Worm (Caenorhabditis elegans) whole organism, young adult: ENCODE results near the gene let-418.

Experiments used
- C06A6.2 ChIP-seq: fragments of 200-800 bp; sonication (Bioruptor generic); conservative IDR thresholded peaks from 2 replicates; pipeline ENCODE4 v1.3.6; 2022; ENCODE audit warnings: missing genetic modification characterization, missing compliant biosample characterization
- D2030.7 ChIP-seq: fragments of 200-800 bp; sonication (Bioruptor generic); IDR thresholded peaks from 2 replicates; pipeline ENCODE4 v1.3.6; 2022; ENCODE audit warnings: missing genetic modification reagents, missing genetic modification characterization, missing compliant biosample characterization
- F22D6.2 ChIP-seq: sonication (generic microtip); optimal IDR thresholded peaks from 2 replicates; lab custom pipeline; 2016; ENCODE audit warnings: mild to moderate bottlenecking, missing genetic modification characterization, missing compliant biosample characterization
- F23B12.7 ChIP-seq: sonication (generic microtip); optimal IDR thresholded peaks from 2 replicates; lab custom pipeline; 2017; ENCODE audit warnings: missing genetic modification characterization, mild to moderate bottlenecking, missing compliant biosample characterization, antibody characterized with exemption, moderate library complexity; ENCODE audit not compliant: insufficient read depth
- F49E8.2 ChIP-seq: sonication (generic microtip); optimal IDR thresholded peaks from 3 replicates; lab custom pipeline; 2017; ENCODE audit warnings: missing genetic modification characterization, mild to moderate bottlenecking, missing compliant biosample characterization, antibody characterized with exemption, moderate library complexity; ENCODE audit not compliant: insufficient read depth
- F57A8.1 ChIP-seq: fragments of 200-800 bp; sonication (Bioruptor generic); optimal IDR thresholded peaks from 2 replicates; lab custom pipeline; 2018; ENCODE audit warnings: mild to moderate bottlenecking, missing genetic modification characterization, moderate library complexity, missing compliant biosample characterization
- Y53F4B.3 ChIP-seq: fragments of 200-800 bp; sonication (Bioruptor generic); IDR thresholded peaks from 2 replicates; pipeline ENCODE4 v1.3.6; 2022; ENCODE audit warnings: missing genetic modification reagents, missing genetic modification characterization, missing compliant biosample characterization
- Y56A3A.18 ChIP-seq: fragments of 200-800 bp; sonication (Bioruptor generic); IDR thresholded peaks from 2 replicates; pipeline ENCODE4 v1.3.6; 2022; ENCODE audit warnings: missing genetic modification reagents, missing genetic modification characterization, missing compliant biosample characterization
- Y79H2A.3 ChIP-seq: fragments of 200-800 bp; sonication (Bioruptor generic); conservative IDR thresholded peaks from 2 replicates; pipeline ENCODE4 v1.3.6; 2022; ENCODE audit warnings: missing genetic modification reagents, missing genetic modification characterization, missing compliant biosample characterization
- Y95B8A.8 ChIP-seq: fragments of 200-800 bp; sonication (Bioruptor generic); IDR thresholded peaks from 2 replicates; pipeline ENCODE4 v1.3.6; 2022; ENCODE audit warnings: missing genetic modification reagents, missing genetic modification characterization, missing compliant biosample characterization
- aptf-2 ChIP-seq: fragments of 200-800 bp; sonication (Bioruptor generic); conservative IDR thresholded peaks from 2 replicates; pipeline ENCODE4 v1.3.6; 2022; ENCODE audit warnings: missing genetic modification reagents, missing genetic modification characterization, missing compliant biosample characterization
- aptf-3 ChIP-seq: fragments of 200-800 bp; sonication (Bioruptor generic); IDR thresholded peaks from 2 replicates; pipeline ENCODE4 v1.3.6; 2022; ENCODE audit warnings: missing genetic modification characterization, missing compliant biosample characterization
- athp-1 ChIP-seq: sonication (generic microtip); optimal IDR thresholded peaks from 2 replicates; lab custom pipeline; 2017; ENCODE audit warnings: mild to moderate bottlenecking, missing genetic modification characterization, missing compliant biosample characterization
- cebp-1 ChIP-seq, 2 experiments: fragments of 200-800 bp in 1 of 2; sonication (Bioruptor generic) in 1 of 2; sonication (generic microtip) in 1 of 2; IDR thresholded peaks in 1 of 2; optimal IDR thresholded peaks in 1 of 2; 2 replicates each; pipeline versions ENCODE4 v1.3.6 to Lab custom; 2017 to 2022; ENCODE audit warnings: missing compliant biosample characterization in 2 of 2, missing genetic modification characterization in 2 of 2, mild to moderate bottlenecking in 1 of 2, missing genetic modification reagents in 1 of 2, moderate library complexity in 1 of 2
- ceh-100 ChIP-seq: fragments of 200-800 bp; sonication (Bioruptor generic); IDR thresholded peaks from 2 replicates; pipeline ENCODE4 v1.3.6; 2022; ENCODE audit warnings: missing genetic modification reagents, missing genetic modification characterization, missing compliant biosample characterization
- ceh-27 ChIP-seq: fragments of 200-800 bp; sonication (Bioruptor generic); optimal IDR thresholded peaks from 2 replicates; lab custom pipeline; 2018; ENCODE audit warnings: mild to moderate bottlenecking, missing genetic modification characterization, moderate library complexity, missing compliant biosample characterization
- ceh-91 ChIP-seq: fragments of 200-800 bp; sonication (Bioruptor generic); IDR thresholded peaks from 2 replicates; pipeline ENCODE4 v1.3.6; 2022; ENCODE audit warnings: missing genetic modification reagents, missing genetic modification characterization, missing compliant biosample characterization
- dox-1 ChIP-seq: fragments of 200-800 bp; sonication (Bioruptor generic); IDR thresholded peaks from 2 replicates; pipeline ENCODE4 v1.3.6; 2022; ENCODE audit warnings: missing genetic modification reagents, missing genetic modification characterization, missing compliant biosample characterization
- egl-44 ChIP-seq: fragments of 200-800 bp; sonication (Bioruptor generic); IDR thresholded peaks from 2 replicates; pipeline ENCODE4 v1.3.6; 2022; ENCODE audit warnings: missing genetic modification reagents, missing genetic modification characterization, missing compliant biosample characterization
- fkh-3 ChIP-seq: sonication (generic microtip); optimal IDR thresholded peaks from 2 replicates; lab custom pipeline; 2016; ENCODE audit warnings: mild to moderate bottlenecking, missing genetic modification characterization, missing compliant biosample characterization
- hmg-1.2 ChIP-seq: fragments of 200-800 bp; sonication (Bioruptor generic); IDR thresholded peaks from 2 replicates; pipeline ENCODE4 v1.3.6; 2022; ENCODE audit warnings: missing genetic modification reagents, missing genetic modification characterization, missing compliant biosample characterization
- let-607 ChIP-seq, 2 experiments: fragments of 200-800 bp in 1 of 2; sonication (Bioruptor generic) in 1 of 2; sonication (generic microtip) in 1 of 2; optimal IDR thresholded peaks; 2 replicates each; lab custom pipeline; 2016 to 2018; ENCODE audit warnings: mild to moderate bottlenecking in 2 of 2, missing compliant biosample characterization in 2 of 2, missing genetic modification characterization in 2 of 2, moderate library complexity in 2 of 2, missing genotype in 1 of 2
- lin-54 ChIP-seq: fragments of 200-800 bp; sonication (Bioruptor generic); optimal IDR thresholded peaks from 2 replicates; lab custom pipeline; 2018; ENCODE audit warnings: mild to moderate bottlenecking, missing genetic modification characterization, missing compliant biosample characterization
- lsl-1 ChIP-seq: fragments of 200-800 bp; sonication (Bioruptor generic); optimal IDR thresholded peaks from 2 replicates; lab custom pipeline; 2018; ENCODE audit warnings: mild to moderate bottlenecking, missing genetic modification characterization, moderate library complexity, missing compliant biosample characterization
- madf-3 ChIP-seq: fragments of 200-800 bp; sonication (Bioruptor generic); IDR thresholded peaks from 2 replicates; pipeline ENCODE4 v1.3.6; 2022; ENCODE audit warnings: missing genetic modification reagents, missing genetic modification characterization, missing compliant biosample characterization
- madf-6 ChIP-seq: fragments of 200-800 bp; sonication (Bioruptor generic); IDR thresholded peaks from 2 replicates; pipeline ENCODE4 v1.3.6; 2022; ENCODE audit warnings: missing genetic modification reagents, missing genetic modification characterization, missing compliant biosample characterization
- mcd-1 ChIP-seq: fragments of 200-800 bp; sonication (Bioruptor generic); IDR thresholded peaks from 2 replicates; pipeline ENCODE4 v1.3.6; 2022; ENCODE audit warnings: missing genetic modification reagents, missing genetic modification characterization, missing compliant biosample characterization
- mes-4 ChIP-seq: sonication (generic microtip); optimal IDR thresholded peaks from 2 replicates; lab custom pipeline; 2016; ENCODE audit warnings: missing genotype, missing genetic modification characterization, missing compliant biosample characterization
- mxl-1 ChIP-seq: sonication (generic microtip); optimal IDR thresholded peaks from 2 replicates; lab custom pipeline; 2016; ENCODE audit warnings: missing genetic modification characterization, missing compliant biosample characterization
- nfyb-1 ChIP-seq: fragments of 200-800 bp; sonication (Bioruptor generic); IDR thresholded peaks from 2 replicates; pipeline ENCODE4 v1.3.6; 2022; ENCODE audit warnings: missing genetic modification reagents, missing genetic modification characterization, missing compliant biosample characterization
- nhr-80 ChIP-seq: sonication (generic microtip); optimal IDR thresholded peaks from 2 replicates; lab custom pipeline; 2016; ENCODE audit warnings: missing genetic modification characterization, missing compliant biosample characterization
- snpc-1.3 ChIP-seq: sonication (generic microtip); optimal IDR thresholded peaks from 2 replicates; lab custom pipeline; 2017; ENCODE audit warnings: missing genetic modification characterization, mild to moderate bottlenecking, missing compliant biosample characterization, antibody characterized with exemption, moderate library complexity, missing genotype, missing genetic modification reagents; ENCODE audit not compliant: insufficient read depth
- snpc-4 ChIP-seq, 5 experiments: fragments of 150-350 bp in 1 of 5; sonication (generic microtip) in 4 of 5; optimal IDR thresholded peaks; 2 replicates each; lab custom pipeline; 2014 to 2018; ENCODE audit warnings: missing genetic modification characterization in 5 of 5, missing biosample characterization in 3 of 5, antibody characterized with exemption in 2 of 5, mild to moderate bottlenecking in 2 of 5, missing compliant biosample characterization in 2 of 5, missing genotype in 2 of 5, moderate library complexity in 2 of 5, missing genetic modification reagents in 1 of 5
- unc-62 ChIP-seq: fragments of 150-350 bp; optimal IDR thresholded peaks from 2 replicates; lab custom pipeline; 2014; ENCODE audit warnings: missing biosample characterization, missing genetic modification reagents, missing genetic modification characterization
- xnd-1 ChIP-seq: sonication (generic microtip); optimal IDR thresholded peaks from 2 replicates; lab custom pipeline; 2016; ENCODE audit warnings: missing genotype, missing genetic modification reagents, missing genetic modification characterization, missing compliant biosample characterization
- ztf-22 ChIP-seq: fragments of 200-800 bp; sonication (Bioruptor generic); optimal IDR thresholded peaks from 2 replicates; lab custom pipeline; 2018; ENCODE audit warnings: mild to moderate bottlenecking, missing genetic modification characterization, moderate library complexity, missing compliant biosample characterization

let-418 gene

DNA sequence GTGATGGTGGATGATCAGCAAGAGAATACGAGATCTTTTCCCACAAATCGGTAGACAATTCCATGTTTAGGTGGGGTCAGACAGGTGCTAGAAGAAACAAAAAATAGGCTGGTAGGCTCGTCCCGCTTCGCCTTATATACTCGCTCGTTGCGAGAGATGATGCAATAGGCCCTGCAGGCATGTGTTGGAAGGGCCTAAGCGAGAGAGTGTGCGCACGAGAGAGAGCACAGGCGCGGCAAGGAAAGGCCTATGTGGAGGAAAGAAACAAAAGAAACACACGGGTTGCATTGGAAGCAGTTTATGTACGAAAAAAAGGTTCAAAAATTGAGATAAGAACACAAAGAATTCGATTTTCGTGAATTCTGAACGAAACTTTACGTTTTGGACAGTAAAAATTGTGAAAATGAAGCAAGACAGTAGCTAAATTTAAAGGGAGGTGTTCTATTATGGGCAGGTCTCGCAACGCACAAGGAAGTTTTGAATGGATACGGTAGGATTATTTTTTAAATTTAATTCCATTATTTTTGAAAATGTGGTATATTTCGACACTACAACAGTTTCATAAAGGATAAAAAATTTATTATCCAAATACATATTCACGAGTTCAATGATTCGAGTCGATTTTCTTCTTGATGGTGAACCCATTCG, 45.8 kb upstream of the let-418 start, which contains the start of gene F44E7.5 (continued):
- TF ChIP-seq snpc-4 (GFP tag; optimal IDR thresholded peaks at IDR 0.05; lab: Kevin White, UChicago) (no peak), snpc-4 (tag; optimal IDR thresholded peaks at IDR 0.05; lab: Kevin White, UChicago) (peak in 3 of 4 experiments; percentile 3 to 57 (median 33))

DNA sequence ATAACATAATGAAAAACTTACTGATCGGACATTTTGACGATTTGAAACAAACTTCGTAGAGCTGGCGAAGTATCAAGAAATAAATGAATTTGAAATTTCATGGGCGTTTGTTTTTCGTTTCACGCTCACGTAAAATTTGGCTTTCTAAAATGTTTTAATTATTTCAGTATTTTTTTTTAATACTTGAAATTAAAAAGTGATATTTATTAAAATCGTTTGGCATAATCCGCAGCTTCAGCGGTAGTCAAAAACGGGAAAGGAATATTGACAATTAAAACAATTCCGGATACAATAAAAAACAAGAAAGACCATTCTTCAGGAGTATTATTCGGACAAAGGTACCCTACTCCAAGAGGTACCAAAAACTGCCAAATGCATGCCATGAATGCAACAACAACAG, 43.9 kb upstream of the let-418 start, which contains the start of gene fbxa-183:
TSS of gene fbxa-183 (minus strand) at position 101 of the 400 bp plus-strand sequence.
- TF ChIP-seq F22D6.2 (no peak), ztf-22 (GFP tag; lab: Kevin White, UChicago) (no peak), Y56A3A.18 (GFP tag; lab: Robert Waterston, UW) (no peak), xnd-1 (tag; lab: Kevin White, UChicago) (no peak), F57A8.1 (GFP tag; lab: Kevin White, UChicago) (no peak), aptf-2 (GFP tag; lab: Robert Waterston, UW) (no peak), snpc-1.3 (no peak), lin-54 (no peak), ceh-91 (GFP tag; lab: Robert Waterston, UW) (no peak)

DNA sequence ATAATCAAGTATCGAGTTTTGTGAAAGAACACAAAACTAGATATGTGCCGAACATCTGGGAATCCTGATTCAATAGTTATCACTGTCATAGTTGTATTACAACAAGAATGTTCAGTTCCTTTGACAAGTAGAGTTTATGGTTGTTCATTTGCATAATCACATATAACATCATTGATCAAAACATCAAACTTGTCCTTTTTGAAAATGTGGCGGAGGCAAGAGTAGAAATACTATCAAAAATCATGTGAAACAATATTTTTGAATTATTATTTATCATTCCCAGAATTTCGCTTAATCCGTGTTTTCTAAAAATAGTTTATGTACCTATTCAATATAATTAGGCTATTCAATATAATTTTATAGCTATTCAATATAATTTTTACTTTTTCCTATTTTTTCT, 41.3 kb upstream of the let-418 start, which contains the start of gene F44E7.7:
TSS of gene F44E7.7 (minus strand) at position 101 of the 400 bp plus-strand sequence.
- TF ChIP-seq D2030.7 (no peak), Y95B8A.8 (GFP tag; lab: Robert Waterston, UW) (no peak), F49E8.2 (no peak), aptf-2 (GFP tag; lab: Robert Waterston, UW) (no peak), madf-3 (no peak), ceh-27 (GFP tag; lab: Kevin White, UChicago) (no peak), lsl-1 (GFP tag; lab: Kevin White, UChicago) (no peak), let-607 (tag; optimal IDR thresholded peaks at IDR 0.05; lab: Kevin White, UChicago) (no peak), C06A6.2 (GFP tag; lab: Robert Waterston, UW) (no peak), athp-1 (tag; lab: Kevin White, UChicago) (no peak), mxl-1 (tag; lab: Kevin White, UChicago) (no peak), cebp-1 (GFP tag; IDR thresholded peaks at IDR 0.05; lab: Robert Waterston, UW) (no peak), cebp-1 (tag; optimal IDR thresholded peaks at IDR 0.05; lab: Kevin White, UChicago) (no peak), aptf-3 (GFP tag; lab: Robert Waterston, UW) (no peak), mcd-1 (GFP tag; lab: Robert Waterston, UW) (no peak), unc-62 (GFP tag; lab: Kevin White, UChicago) (no peak), Y79H2A.3 (GFP tag; lab: Robert Waterston, UW) (no peak)

DNA sequence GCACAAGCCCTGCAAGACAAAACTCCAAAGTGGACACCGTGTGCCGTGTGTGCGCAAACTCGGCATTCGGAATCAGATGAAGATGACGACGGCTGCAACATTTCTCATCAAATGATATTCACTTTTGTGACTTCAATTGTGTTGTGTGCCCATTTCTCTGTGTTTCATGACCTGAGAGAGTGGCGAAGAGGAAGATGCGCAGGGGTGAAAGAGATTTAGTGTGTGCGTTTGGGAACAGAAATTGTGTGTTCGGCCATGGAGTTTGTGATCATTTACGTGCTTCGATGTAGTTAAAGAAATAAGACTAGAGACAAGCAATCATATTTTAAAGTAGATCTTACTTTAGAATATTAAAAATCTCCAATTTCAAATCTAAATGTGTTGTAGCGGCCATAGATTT, 38.0 kb upstream of the let-418 start:
- TF ChIP-seq F23B12.7 (tag; lab: Kevin White, UChicago) (no peak), nhr-80 (peak; percentile 33), dox-1 (GFP tag; lab: Robert Waterston, UW) (peak; percentile 35; the same call in 1 of the 2 replicates), ceh-100 (GFP tag; lab: Robert Waterston, UW) (no peak), mes-4 (tag; lab: Kevin White, UChicago) (no peak), lin-54 (no peak), Y79H2A.3 (GFP tag; lab: Robert Waterston, UW) (no peak), egl-44 (no peak), nfyb-1 (0 out of 2 replicates have a peak, but pooled peaks have one; percentile 41), madf-6 (GFP tag; lab: Robert Waterston, UW) (no peak), hmg-1.2 (GFP tag; lab: Robert Waterston, UW) (peak; percentile 26; the same call in 1 of the 2 replicates), fkh-3 (tag; lab: Kevin White, UChicago) (no peak), Y53F4B.3 (GFP tag; lab: Robert Waterston, UW) (no peak), ceh-27 (GFP tag; lab: Kevin White, UChicago) (no peak)
